Fruit fly (Drosophila melanogaster) whole organism, pupa: ENCODE results near the gene Nrx-IV.

Experiments
- CG10348 ChIP-seq: fragments of 200-800 bp; sonication (Bioruptor generic); IDR thresholded peaks from 2 replicates; pipeline ENCODE4 v1.3.6; 2022; ENCODE audit warnings: missing biosample characterization, missing genetic modification characterization
- CG12605 ChIP-seq: fragments of 200-800 bp; sonication (Bioruptor generic); IDR thresholded peaks from 2 replicates; pipeline ENCODE4 v1.3.6; 2022; ENCODE audit warnings: missing biosample characterization, missing genetic modification characterization
- CG13204 ChIP-seq: fragments of 200-800 bp; sonication (Bioruptor generic); optimal IDR thresholded peaks from 2 replicates; lab custom pipeline; 2018; ENCODE audit warnings: missing biosample characterization, mild to moderate bottlenecking, missing genetic modification characterization, moderate library complexity
- CG14655 ChIP-seq: fragments of 200-800 bp; sonication (Bioruptor generic); optimal IDR thresholded peaks from 3 replicates; lab custom pipeline; 2017; ENCODE audit warnings: mild to moderate bottlenecking, missing biosample characterization, missing genetic modification reagents, missing genetic modification characterization
- CG15710 ChIP-seq: fragments of 200-800 bp; sonication (Bioruptor generic); optimal IDR thresholded peaks from 2 replicates; lab custom pipeline; 2018; ENCODE audit warnings: missing biosample characterization, mild to moderate bottlenecking, missing genetic modification characterization, moderate library complexity
- CG17806 ChIP-seq: fragments of 200-800 bp; sonication (Bioruptor generic); optimal IDR thresholded peaks from 2 replicates; lab custom pipeline; 2018; ENCODE audit warnings: missing biosample characterization, mild to moderate bottlenecking, missing genetic modification characterization, moderate library complexity
- CG32121 ChIP-seq: fragments of 200-800 bp; sonication (Bioruptor generic); IDR thresholded peaks from 2 replicates; pipeline ENCODE4 v1.3.6; 2022; ENCODE audit warnings: missing biosample characterization, missing genetic modification characterization
- CG34367 ChIP-seq: fragments of 200-800 bp; sonication (Bioruptor generic); optimal IDR thresholded peaks from 2 replicates; lab custom pipeline; 2018; ENCODE audit warnings: missing biosample characterization, mild to moderate bottlenecking, missing genetic modification characterization
- CG4496 ChIP-seq: fragments of 200-800 bp; sonication (Bioruptor generic); IDR thresholded peaks from 3 replicates; pipeline ENCODE4 v1.3.6; 2022; ENCODE audit warnings: missing biosample characterization, missing genetic modification characterization
- CG8159 ChIP-seq: fragments of 200-800 bp; sonication (Bioruptor generic); optimal IDR thresholded peaks from 3 replicates; lab custom pipeline; 2018; ENCODE audit warnings: missing biosample characterization, mild to moderate bottlenecking, missing genetic modification characterization, moderate library complexity
- CG8301 ChIP-seq: fragments of 200-800 bp; sonication (Bioruptor generic); optimal IDR thresholded peaks from 2 replicates; lab custom pipeline; 2018; ENCODE audit warnings: missing biosample characterization, mild to moderate bottlenecking, missing genetic modification characterization
- CG9948 ChIP-seq: fragments of 200-800 bp; sonication (Bioruptor generic); optimal IDR thresholded peaks from 2 replicates; lab custom pipeline; 2018; ENCODE audit warnings: missing biosample characterization, mild to moderate bottlenecking, missing genetic modification characterization, moderate library complexity
- D1 ChIP-seq: fragments of 200-800 bp; sonication (Bioruptor generic); optimal IDR thresholded peaks from 2 replicates; lab custom pipeline; 2018; ENCODE audit warnings: missing biosample characterization, mild to moderate bottlenecking, missing genetic modification characterization, moderate library complexity
- EcR ChIP-seq: fragments of 200-800 bp; sonication (Bioruptor generic); optimal IDR thresholded peaks from 3 replicates; lab custom pipeline; 2019; ENCODE audit warnings: missing biosample characterization, missing genetic modification characterization, mild to moderate bottlenecking, moderate library complexity, missing genetic modification reagents
- Ets98B ChIP-seq: fragments of 200-800 bp; sonication (Bioruptor generic); IDR thresholded peaks from 2 replicates; pipeline ENCODE4 v1.3.6; 2022; ENCODE audit warnings: missing biosample characterization, missing genetic modification characterization
- Pif1A ChIP-seq: fragments of 200-800 bp; sonication (Bioruptor generic); optimal IDR thresholded peaks from 3 replicates; lab custom pipeline; 2016; ENCODE audit warnings: missing biosample characterization, missing genetic modification characterization
- Pif1B ChIP-seq: fragments of 200-800 bp; sonication (Bioruptor generic); optimal IDR thresholded peaks from 3 replicates; lab custom pipeline; 2016; ENCODE audit warnings: missing biosample characterization, missing genetic modification characterization
- Snoo ChIP-seq: fragments of 200-800 bp; sonication (Bioruptor generic); optimal IDR thresholded peaks from 3 replicates; lab custom pipeline; 2017; ENCODE audit warnings: missing biosample characterization, mild to moderate bottlenecking, missing genetic modification characterization, inconsistent platforms
- fd96Ca ChIP-seq: fragments of 200-800 bp; sonication (Bioruptor generic); IDR thresholded peaks from 3 replicates; pipeline ENCODE4 v1.3.6; 2022; ENCODE audit warnings: missing biosample characterization, missing genetic modification characterization
- gl ChIP-seq: fragments of 200-800 bp; sonication (Bioruptor generic); optimal IDR thresholded peaks from 2 replicates; lab custom pipeline; 2018; ENCODE audit warnings: missing biosample characterization, mild to moderate bottlenecking, missing genetic modification characterization
- rn ChIP-seq: fragments of 200-800 bp; sonication (Bioruptor generic); IDR thresholded peaks from 2 replicates; pipeline ENCODE4 v1.3.6; 2022; ENCODE audit warnings: missing biosample characterization, missing genetic modification characterization

The Nrx-IV gene

DNA sequence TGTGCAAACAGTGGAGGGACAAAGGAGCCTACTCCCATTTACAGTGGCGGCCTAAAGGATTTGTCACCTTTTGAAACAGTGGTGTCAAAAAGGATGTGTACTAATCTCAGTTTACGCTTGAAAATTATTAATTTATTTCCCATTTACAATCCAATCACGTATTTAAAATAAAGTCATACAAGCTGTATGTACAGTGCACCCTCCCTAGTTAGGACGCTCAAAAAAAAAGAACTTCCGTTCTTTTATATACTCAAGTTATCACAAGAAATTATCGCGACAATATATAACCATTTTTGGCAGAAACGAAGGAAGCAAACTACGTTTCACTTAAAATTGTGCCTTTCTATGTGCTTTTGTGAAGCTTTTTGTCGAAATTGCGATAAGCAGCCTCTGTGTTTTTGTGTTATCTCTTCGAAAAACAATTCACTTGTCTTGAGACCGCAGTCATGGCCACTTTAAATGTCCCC lies 7.1 kb upstream of the Nrx-IV start:
- peak; percentile 26 for TF ChIP-seq CG34367 (tag; lab: Kevin White, UChicago)
- no peak for TF ChIP-seq EcR
- no peak; the same call in 1 of the 2 replicates for TF ChIP-seq CG32121 (GFP tag; lab: Robert Waterston, UW)
- TF ChIP-seq CG10348 = no peak
- peak; percentile 39 for TF ChIP-seq CG8301
- 0 out of 3 replicates have a peak, but pooled peaks have one; percentile 43 for TF ChIP-seq fd96Ca (GFP tag; lab: Robert Waterston, UW)
- TF ChIP-seq rn (GFP tag; lab: Robert Waterston, UW) = no peak
- peak; percentile 43 for TF ChIP-seq Ets98B
- TF ChIP-seq gl = no peak
- TF ChIP-seq Pif1B (GFP tag; lab: Kevin White, UChicago) = no peak
- 0 out of 2 replicates have a peak, but pooled peaks have one; percentile 11 for TF ChIP-seq CG12605
- peak; percentile 54 for TF ChIP-seq CG8159 (tag; lab: Kevin White, UChicago)
- peak; percentile 44 for TF ChIP-seq CG15710 (tag; lab: Kevin White, UChicago)
- TF ChIP-seq Pif1A (GFP tag; lab: Kevin White, UChicago) = no peak
- TF ChIP-seq CG17806 (tag; lab: Kevin White, UChicago) = peak; percentile 43
- TF ChIP-seq Snoo (tag; lab: Kevin White, UChicago) = peak; percentile 51
- peak; percentile 39 for TF ChIP-seq CG9948 (tag; lab: Kevin White, UChicago)
- TF ChIP-seq D1 (tag; lab: Kevin White, UChicago) = no peak
- peak; percentile 62 for TF ChIP-seq CG4496 (GFP tag; lab: Robert Waterston, UW)
- no peak for TF ChIP-seq CG13204 (GFP tag; lab: Kevin White, UChicago)
- TF ChIP-seq CG14655 = no peak

DNA sequence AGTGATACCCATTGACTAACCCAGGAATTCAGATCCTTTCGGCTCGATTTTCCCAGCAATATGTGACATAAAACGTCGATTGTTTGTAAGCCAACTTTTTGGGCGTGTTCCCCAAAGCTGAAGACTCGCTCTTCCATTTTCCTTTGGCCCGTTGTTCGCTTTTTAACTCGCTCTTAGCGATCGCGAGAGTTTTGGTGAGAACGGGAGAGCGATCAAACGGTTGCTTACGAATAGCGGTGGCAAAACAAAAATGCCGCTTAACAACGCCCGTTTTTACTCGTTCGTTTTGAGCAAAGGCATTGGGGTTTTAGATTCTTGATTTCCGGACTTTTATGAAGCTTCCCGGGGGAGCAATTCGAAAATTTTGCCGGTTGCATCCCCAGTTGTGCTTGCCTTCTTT lies 651 bp downstream of the Nrx-IV start:
- TF ChIP-seq Snoo (tag; lab: Kevin White, UChicago) (no peak), CG10348 (no peak), fd96Ca (GFP tag; lab: Robert Waterston, UW) (no peak), Pif1A (GFP tag; lab: Kevin White, UChicago) (no peak), D1 (tag; lab: Kevin White, UChicago) (no peak), CG8301 (no peak), CG15710 (tag; lab: Kevin White, UChicago) (no peak), CG4496 (GFP tag; lab: Robert Waterston, UW) (no peak), CG17806 (tag; lab: Kevin White, UChicago) (no peak), CG12605 (no peak), CG9948 (tag; lab: Kevin White, UChicago) (no peak), gl (no peak), EcR (no peak), CG34367 (tag; lab: Kevin White, UChicago) (no peak), Pif1B (GFP tag; lab: Kevin White, UChicago) (no peak), CG13204 (GFP tag; lab: Kevin White, UChicago) (no peak), CG8159 (tag; lab: Kevin White, UChicago) (no peak), CG32121 (GFP tag; lab: Robert Waterston, UW) (no peak)

DNA sequence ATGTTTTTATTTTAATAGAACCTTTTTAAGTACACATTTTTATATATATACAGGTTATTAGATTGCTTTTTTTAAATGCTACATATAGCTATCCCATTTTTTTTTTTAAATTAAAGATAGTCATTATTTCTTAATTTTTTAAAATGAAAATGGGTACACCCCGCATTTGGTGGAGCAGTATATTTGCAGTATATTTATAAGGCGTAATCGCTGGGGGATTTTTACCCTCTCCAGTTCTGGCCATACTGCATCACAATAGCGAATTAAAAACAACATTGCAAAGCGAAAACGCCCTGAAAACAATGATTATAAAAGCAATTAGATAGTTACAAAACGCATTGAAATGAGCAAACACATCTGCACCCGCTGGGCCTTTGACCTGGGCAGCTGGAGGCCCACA lies 2.7 kb downstream of the Nrx-IV start, which contains the start of gene CG32099:
TSS of gene CG32099 (plus strand) at position 250 of the 400 bp plus-strand sequence.
- TF ChIP-seq CG8159 (tag; lab: Kevin White, UChicago) = no peak

DNA sequence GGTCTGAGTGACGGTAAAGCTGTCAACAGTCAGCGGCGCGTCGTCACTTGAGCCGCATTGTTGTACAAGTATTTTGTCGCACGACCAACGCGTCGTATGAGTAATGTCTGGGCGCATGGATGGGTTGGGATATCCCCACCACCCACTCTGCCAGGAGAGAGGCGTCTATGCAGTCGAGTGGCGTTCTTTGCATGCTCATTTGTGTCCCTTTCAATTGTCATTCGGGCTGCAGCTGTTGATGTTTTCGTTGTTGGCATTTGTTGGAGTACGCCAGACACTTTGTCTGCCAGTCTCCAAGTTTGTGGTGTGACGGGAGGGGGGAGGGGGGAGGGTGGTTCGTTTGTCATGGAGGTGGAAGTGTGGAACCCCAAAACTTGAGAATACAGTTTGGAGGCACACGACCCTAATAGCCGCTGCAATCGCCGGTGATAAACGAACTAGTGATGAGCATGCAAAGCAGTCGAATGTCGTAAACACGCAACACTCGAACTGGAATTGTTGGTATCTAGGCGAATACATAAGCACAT lies 15.9 kb downstream of the Nrx-IV start:
- TF ChIP-seq CG17806 (tag; lab: Kevin White, UChicago) (no peak), Ets98B (no peak)

DNA sequence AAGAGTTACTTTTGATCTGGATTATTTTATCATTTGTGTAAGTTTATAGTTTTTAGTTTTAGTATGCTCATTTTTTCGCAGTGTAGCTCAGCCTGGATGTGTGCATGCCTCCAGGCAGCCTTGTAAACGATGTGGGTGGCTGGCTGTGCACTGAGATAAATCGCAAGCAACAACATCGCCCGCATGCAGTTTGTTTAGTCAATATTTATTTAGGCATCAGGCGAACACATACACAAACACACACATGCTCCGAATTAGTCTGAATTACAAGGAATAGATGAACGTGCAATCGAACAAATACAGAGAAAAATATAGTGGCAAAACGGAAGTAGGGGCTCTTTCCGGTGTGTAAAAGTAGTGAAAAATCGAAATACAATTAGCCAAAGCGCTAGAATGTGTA lies 16.8 kb downstream of the Nrx-IV start:
- no peak for TF ChIP-seq CG8301
- peak; percentile 52; the same call in 2 of the 3 replicates for TF ChIP-seq CG4496 (GFP tag; lab: Robert Waterston, UW)
- TF ChIP-seq CG8159 (tag; lab: Kevin White, UChicago) = no peak
- no peak for TF ChIP-seq CG9948 (tag; lab: Kevin White, UChicago)
- no peak for TF ChIP-seq CG13204 (GFP tag; lab: Kevin White, UChicago)
- TF ChIP-seq Snoo (tag; lab: Kevin White, UChicago) = no peak
- TF ChIP-seq CG34367 (tag; lab: Kevin White, UChicago) = no peak
- TF ChIP-seq Ets98B = 0 out of 2 replicates have a peak, but pooled peaks have one; percentile 14
- no peak for TF ChIP-seq Pif1A (GFP tag; lab: Kevin White, UChicago)

DNA sequence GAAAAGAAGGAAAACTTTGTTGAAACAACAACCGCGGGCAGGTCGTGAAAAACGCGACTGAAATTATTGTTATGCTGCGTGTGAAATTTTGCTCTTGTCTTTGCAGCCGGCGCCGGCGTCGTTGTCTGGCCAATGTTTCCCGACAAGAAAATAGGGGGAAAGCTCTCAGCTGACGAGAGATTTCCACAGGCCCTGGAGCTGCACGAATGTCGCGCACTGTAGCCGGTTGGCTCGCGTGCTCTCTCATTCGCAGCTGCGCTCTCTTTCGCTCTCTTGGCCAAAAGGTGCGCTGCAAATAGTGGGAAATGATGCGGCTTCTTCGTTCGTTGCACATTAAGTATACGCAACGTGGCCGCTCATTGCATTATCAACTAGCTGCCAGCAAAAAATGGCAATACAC lies 17.4 kb downstream of the Nrx-IV start, which contains the start of gene CG9760:
TSS of gene CG9760 (minus strand) at position 43 of the 400 bp plus-strand sequence.
- peak; percentile 65; the same call in 2 of the 3 replicates for TF ChIP-seq fd96Ca (GFP tag; lab: Robert Waterston, UW)
- TF ChIP-seq Pif1A (GFP tag; lab: Kevin White, UChicago) = no peak
- TF ChIP-seq D1 (tag; lab: Kevin White, UChicago) = no peak
- TF ChIP-seq CG32121 (GFP tag; lab: Robert Waterston, UW) = peak; percentile 62; the same call in 1 of the 2 replicates
- TF ChIP-seq CG4496 (GFP tag; lab: Robert Waterston, UW) = peak; percentile 80; the same call in 2 of the 3 replicates

DNA sequence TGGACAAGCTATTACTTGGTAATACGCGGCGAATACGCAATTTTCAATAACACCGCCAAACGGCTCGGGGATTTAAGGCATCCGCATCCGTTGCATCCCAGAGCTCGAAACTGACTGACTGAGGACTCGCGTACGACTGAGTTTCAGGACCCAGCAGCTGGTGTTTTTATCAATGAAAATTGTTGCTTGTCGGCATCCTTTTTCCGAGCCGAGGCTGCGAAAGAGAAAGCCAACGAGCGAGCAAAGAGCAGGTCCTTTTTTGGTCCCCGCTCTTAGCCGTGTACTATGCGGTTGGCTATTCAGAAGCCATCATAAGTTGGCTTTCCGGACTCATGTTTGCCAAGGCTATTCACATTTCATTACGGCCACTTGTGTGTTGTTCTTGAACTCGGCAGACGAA lies 29.1 kb downstream of the Nrx-IV start, which contains the start of gene Rh7:
TSS of gene Rh7 (minus strand) at position 101 of the 400 bp plus-strand sequence.
- TF ChIP-seq D1 (tag; lab: Kevin White, UChicago) (no peak), gl (no peak), Pif1B (GFP tag; lab: Kevin White, UChicago) (no peak), fd96Ca (GFP tag; lab: Robert Waterston, UW) (no peak), CG8159 (tag; lab: Kevin White, UChicago) (no peak), Snoo (tag; lab: Kevin White, UChicago) (no peak), CG34367 (tag; lab: Kevin White, UChicago) (no peak), CG10348 (no peak), CG13204 (GFP tag; lab: Kevin White, UChicago) (no peak), CG14655 (no peak), CG17806 (tag; lab: Kevin White, UChicago) (no peak), Ets98B (no peak), CG12605 (no peak), EcR (no peak), CG15710 (tag; lab: Kevin White, UChicago) (no peak), CG4496 (GFP tag; lab: Robert Waterston, UW) (no peak)
